Fruit fly (Drosophila melanogaster): Measurements from ENCODE around the gene Axs.

Axs gene

DNA sequence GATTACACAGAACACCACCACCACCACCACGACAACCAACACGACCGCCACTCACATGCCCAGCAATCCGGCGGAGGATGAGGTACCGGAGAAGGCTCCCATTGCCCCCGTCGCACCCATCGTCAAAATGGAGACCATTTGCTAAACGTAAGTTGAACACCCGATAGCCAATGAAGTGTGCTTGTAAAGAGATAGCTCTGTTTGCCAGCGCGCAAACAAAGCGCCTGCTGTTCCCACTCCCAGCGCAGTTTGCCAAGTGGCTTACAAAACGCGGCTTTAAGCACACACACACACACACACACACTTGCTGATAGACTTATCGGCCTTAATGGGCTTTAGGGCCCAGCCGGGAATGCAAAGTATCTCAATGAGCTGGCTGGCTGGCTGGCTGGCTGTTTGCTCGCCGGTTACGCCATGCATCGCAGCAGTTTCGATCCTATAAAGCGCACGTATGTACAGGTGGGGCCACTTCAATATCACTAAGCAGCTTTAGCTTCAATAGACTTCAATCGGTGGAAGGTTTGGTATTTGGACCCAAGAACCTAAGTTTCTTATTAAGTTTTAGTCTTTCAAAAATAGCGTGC, 40.2 kb downstream of the Axs start (continued):
- no peak for TF ChIP-seq B-H1 (GFP tag; IDR thresholded peaks at IDR 0.05)

DNA sequence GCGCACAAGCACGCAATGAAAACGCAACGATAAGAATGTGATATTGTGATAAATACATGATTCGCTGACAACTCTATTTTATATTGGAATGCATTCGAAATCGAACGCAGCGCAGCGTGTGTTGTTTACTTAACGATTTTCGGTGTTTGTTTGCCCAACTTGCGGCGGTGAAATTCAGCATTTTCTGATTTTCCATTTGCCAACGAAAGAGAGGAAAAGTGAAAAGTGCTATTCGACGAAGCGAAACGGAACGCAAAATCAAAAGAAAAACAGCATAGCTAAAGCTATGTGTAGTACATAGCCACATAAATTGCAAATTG, 42.6 kb downstream of the Axs start:
- no peak for TF ChIP-seq pzg (GFP tag; optimal IDR thresholded peaks at IDR 0.05)
- TF ChIP-seq Ravus (GFP tag; IDR thresholded peaks at IDR 0.05) = no peak
- TF ChIP-seq mirr (GFP tag; optimal IDR thresholded peaks at IDR 0.05) = no peak
- TF ChIP-seq Jarid2 (GFP tag; optimal IDR thresholded peaks at IDR 0.05) = peak; percentile 61
- peak; percentile 1 for TF ChIP-seq ac (GFP tag; optimal IDR thresholded peaks at IDR 0.05)
- no peak for TF ChIP-seq CG12942 (GFP tag; optimal IDR thresholded peaks at IDR 0.05)
- TF ChIP-seq Ets97D (GFP tag; optimal IDR thresholded peaks at IDR 0.05) = no peak
- TF ChIP-seq ATbp (GFP tag; optimal IDR thresholded peaks at IDR 0.05) = peak; percentile 27
- peak; percentile 6 for TF ChIP-seq sqz (GFP tag; optimal IDR thresholded peaks at IDR 0.05)
- no peak for TF ChIP-seq sens-2 (GFP tag; IDR thresholded peaks at IDR 0.05)
- TF ChIP-seq usp (GFP tag; optimal IDR thresholded peaks at IDR 0.05) = no peak
- peak; percentile 59 for TF ChIP-seq kni (GFP tag; optimal IDR thresholded peaks at IDR 0.05)
- no peak for TF ChIP-seq bsh (GFP tag; optimal IDR thresholded peaks at IDR 0.05)
- TF ChIP-seq TFAM (GFP tag; optimal IDR thresholded peaks at IDR 0.05) = no peak
- no peak for TF ChIP-seq trem (tag; optimal IDR thresholded peaks at IDR 0.05)
- no peak for TF ChIP-seq ssp (GFP tag; IDR thresholded peaks at IDR 0.05)
- TF ChIP-seq Bgb (GFP tag; IDR thresholded peaks at IDR 0.05; ENCODE audit: partially characterized antibody) = no peak
- TF ChIP-seq Blimp-1 (GFP tag; optimal IDR thresholded peaks at IDR 0.05) = peak; percentile 33
- TF ChIP-seq gcm (GFP tag; optimal IDR thresholded peaks at IDR 0.05) = no peak
- no peak for TF ChIP-seq phol (tag; optimal IDR thresholded peaks at IDR 0.05)
- TF ChIP-seq CG2116 (GFP tag; optimal IDR thresholded peaks at IDR 0.05) = no peak
- TF ChIP-seq caup (GFP tag; optimal IDR thresholded peaks at IDR 0.05; ENCODE audit: severe bottlenecking) = no peak

DNA sequence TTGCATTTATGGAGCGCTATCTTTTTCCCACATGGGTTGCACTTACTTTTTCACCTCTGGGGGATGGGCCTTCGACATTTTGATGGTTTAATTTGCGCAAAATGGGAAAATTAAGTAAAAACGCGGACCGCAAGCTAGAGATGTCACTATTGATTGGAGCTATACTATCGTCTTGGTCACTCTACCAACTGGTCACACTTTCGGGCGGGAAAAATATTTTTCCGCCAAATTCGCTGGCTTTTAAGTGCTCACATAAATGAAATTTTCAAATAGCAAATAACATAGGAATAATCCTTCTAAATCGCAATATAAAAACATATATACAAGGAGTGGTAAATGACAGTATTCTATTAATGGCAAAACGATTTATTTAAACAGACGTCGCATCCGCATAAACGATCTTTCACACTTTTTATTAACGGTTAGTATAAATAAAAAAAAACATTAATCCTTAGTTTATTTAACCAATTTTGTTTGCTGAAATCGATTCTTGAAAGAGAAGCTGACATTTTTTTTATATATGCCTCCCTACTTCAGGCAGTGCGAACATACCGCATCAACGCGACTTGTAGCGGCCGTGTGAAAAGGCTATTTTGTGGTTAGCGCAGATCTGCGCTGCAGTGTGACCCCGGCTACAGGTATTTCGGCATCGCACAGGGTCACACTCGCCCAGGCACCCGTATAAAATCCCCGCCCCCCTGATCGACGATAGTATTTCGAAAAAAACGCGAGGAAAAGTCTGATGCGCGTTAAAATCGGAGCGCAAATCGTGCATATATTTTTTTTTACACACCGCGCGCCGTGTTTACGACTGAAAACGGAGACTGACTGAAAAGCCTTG, 43.2 kb downstream of the Axs start, which contains the start of the genes SNRPG and mthl1:
Gene SNRPG, minus strand, starts transcription at position 160 of the 841 bp plus-strand sequence.
Gene mthl1, plus strand, starts transcription at position 709 of the 841 bp plus-strand sequence.
- TF ChIP-seq onecut (GFP tag; IDR thresholded peaks at IDR 0.05) (no peak; the same call in 1 of the 2 replicates), CG8388 (GFP tag; optimal IDR thresholded peaks at IDR 0.05) (peak; percentile 38), insv (GFP tag; optimal IDR thresholded peaks at IDR 0.05) (peak in 1 of 2 experiments; percentile 35), CG2199 (GFP tag; IDR thresholded peaks at IDR 0.05) (peak; percentile 72; the same call in 1 of the 3 replicates), dmrt11E (tag; optimal IDR thresholded peaks at IDR 0.05) (peak; percentile 64), Sox100B (GFP tag; optimal IDR thresholded peaks at IDR 0.05) (peak; percentile 14), Dp (GFP tag; optimal IDR thresholded peaks at IDR 0.05) (peak; percentile 62), Myb (GFP tag; optimal IDR thresholded peaks at IDR 0.05) (peak; percentile 43), Asciz (GFP tag; optimal IDR thresholded peaks at IDR 0.05) (no peak), CG1529 (GFP tag; optimal IDR thresholded peaks at IDR 0.05) (peak; percentile 21), CG9876 (GFP tag; optimal IDR thresholded peaks at IDR 0.05) (peak; percentile 75), YL-1 (GFP tag; optimal IDR thresholded peaks at IDR 0.05) (peak; percentile 56), CG42726 (GFP tag; IDR thresholded peaks at IDR 0.05; ENCODE audit: partially characterized antibody) (peak; percentile 80), Tbp (GFP tag; optimal IDR thresholded peaks at IDR 0.05) (no peak), CG18011 (GFP tag; optimal IDR thresholded peaks at IDR 0.05) (peak; percentile 40), CG11398 (GFP tag; optimal IDR thresholded peaks at IDR 0.05) (no peak), Lpt (GFP tag; optimal IDR thresholded peaks at IDR 0.05) (no peak), CG3065 (GFP tag; optimal IDR thresholded peaks at IDR 0.05) (peak; percentile 24), CG6175 (GFP tag; IDR thresholded peaks at IDR 0.05) (peak; percentile 88), CG32532 (GFP tag; IDR thresholded peaks at IDR 0.05) (peak; percentile 96), BtbVII (GFP tag; optimal IDR thresholded peaks at IDR 0.05) (no peak), Sry-β (GFP tag; optimal IDR thresholded peaks at IDR 0.05) (peak; percentile 71), cwo (GFP tag; optimal IDR thresholded peaks at IDR 0.05) (peak; percentile 35)

Measured in whole organism, embryonic.